Worm (Caenorhabditis elegans): ENCODE results near the gene C55A6.3.
"Not testable (repeated sequence)": the region's sequence is repeated elsewhere in the genome, so short reads cannot be mapped to it uniquely, and the experiment has no call there.

- TF ChIP-seq blmp-1 (tag; optimal IDR thresholded peaks at IDR 0.05); unc-62 (GFP tag; optimal IDR thresholded peaks at IDR 0.05); lin-13 (tag; optimal IDR thresholded peaks at IDR 0.05); elt-1 (tag; optimal IDR thresholded peaks at IDR 0.05; ENCODE audit: borderline replicate concordance, insufficient read depth); elt-3 (tag; optimal IDR thresholded peaks at IDR 0.05); nhr-28 (tag; optimal IDR thresholded peaks at IDR 0.05); mep-1 (tag; optimal IDR thresholded peaks at IDR 0.05); unc-39 (tag; optimal IDR thresholded peaks at IDR 0.05); hlh-1 (tag; optimal IDR thresholded peaks at IDR 0.05); nhr-237 (tag; optimal IDR thresholded peaks at IDR 0.05); lsy-2 (tag; optimal IDR thresholded peaks at IDR 0.05); pha-4 (tag; optimal IDR thresholded peaks at IDR 0.05): not testable (repeated sequence)
Measured at ce11 chrV:11475638-11476037, 37.7 kb downstream of the C55A6.3 start, which contains the start of gene T11F9.7.

Data from whole organism, mixed stage, embryonic.